Worm (Caenorhabditis elegans) whole organism, midembryonic: ENCODE data around the gene nol-9.

Experiments used
- cog-1 ChIP-seq: sonication (generic microtip); optimal IDR thresholded peaks from 2 replicates; lab custom pipeline; 2016; ENCODE audit warnings: missing genetic modification characterization, missing compliant biosample characterization
- klf-2 ChIP-seq: fragments of 200-800 bp; sonication (Bioruptor generic); conservative IDR thresholded peaks from 2 replicates; pipeline ENCODE4 v1.3.6; 2022; ENCODE audit warnings: missing genetic modification reagents, missing genetic modification characterization, missing compliant biosample characterization
- med-1 ChIP-seq: sonication (generic microtip); optimal IDR thresholded peaks from 2 replicates; lab custom pipeline; 2017; ENCODE audit warnings: missing genetic modification characterization, mild to moderate bottlenecking, missing compliant biosample characterization, antibody characterized with exemption, missing genetic modification reagents; ENCODE audit not compliant: insufficient read depth
- ref-1 ChIP-seq: fragments of 200-800 bp; sonication (Bioruptor generic); conservative IDR thresholded peaks from 2 replicates; pipeline ENCODE4 v1.3.6; 2022; ENCODE audit warnings: missing genetic modification reagents, missing genetic modification characterization, missing compliant biosample characterization
- tab-1 ChIP-seq: fragments of 200-800 bp; sonication (Bioruptor generic); IDR thresholded peaks from 2 replicates; pipeline ENCODE4 v1.3.6; 2022; ENCODE audit warnings: missing genetic modification characterization, missing compliant biosample characterization
- ztf-23 ChIP-seq: fragments of 200-800 bp; sonication (Bioruptor generic); IDR thresholded peaks from 2 replicates; pipeline ENCODE4 v1.3.6; 2022; ENCODE audit warnings: missing genetic modification reagents, missing genetic modification characterization, missing compliant biosample characterization

DNA sequence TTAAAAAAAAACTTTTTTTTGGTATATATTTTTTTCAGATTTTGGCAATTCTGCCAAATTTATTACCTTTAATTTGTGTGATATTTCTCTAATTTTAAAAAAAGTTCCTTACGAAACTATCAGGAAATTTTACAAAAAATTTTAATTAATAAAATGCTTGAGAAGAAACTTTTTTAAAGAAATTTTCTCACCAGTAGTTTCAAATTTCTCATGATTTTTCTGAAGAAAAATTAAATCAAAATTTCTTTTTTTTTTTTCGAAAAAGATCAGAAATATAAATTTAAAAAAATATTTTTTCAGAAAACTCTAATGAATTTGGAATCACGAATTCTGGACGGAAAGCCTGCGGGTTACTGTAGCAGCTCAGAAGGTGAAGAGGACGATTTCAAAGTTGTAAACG is 44.6 kb upstream of the nol-9 start, which contains the start of gene mau-8:
- no peak for TF ChIP-seq med-1 (GFP tag; lab: Kevin White, UChicago)
- TF ChIP-seq klf-2: no peak
- TF ChIP-seq ref-1 (GFP tag; lab: Robert Waterston, UW): no peak
- no peak for TF ChIP-seq tab-1 (GFP tag; lab: Robert Waterston, UW)
- TF ChIP-seq ztf-23 (GFP tag; lab: Robert Waterston, UW): no peak
- no peak for TF ChIP-seq cog-1 (tag; lab: Kevin White, UChicago)
